Fruit fly (Drosophila melanogaster): Measurements from ENCODE around the gene CG11342.

DNA sequence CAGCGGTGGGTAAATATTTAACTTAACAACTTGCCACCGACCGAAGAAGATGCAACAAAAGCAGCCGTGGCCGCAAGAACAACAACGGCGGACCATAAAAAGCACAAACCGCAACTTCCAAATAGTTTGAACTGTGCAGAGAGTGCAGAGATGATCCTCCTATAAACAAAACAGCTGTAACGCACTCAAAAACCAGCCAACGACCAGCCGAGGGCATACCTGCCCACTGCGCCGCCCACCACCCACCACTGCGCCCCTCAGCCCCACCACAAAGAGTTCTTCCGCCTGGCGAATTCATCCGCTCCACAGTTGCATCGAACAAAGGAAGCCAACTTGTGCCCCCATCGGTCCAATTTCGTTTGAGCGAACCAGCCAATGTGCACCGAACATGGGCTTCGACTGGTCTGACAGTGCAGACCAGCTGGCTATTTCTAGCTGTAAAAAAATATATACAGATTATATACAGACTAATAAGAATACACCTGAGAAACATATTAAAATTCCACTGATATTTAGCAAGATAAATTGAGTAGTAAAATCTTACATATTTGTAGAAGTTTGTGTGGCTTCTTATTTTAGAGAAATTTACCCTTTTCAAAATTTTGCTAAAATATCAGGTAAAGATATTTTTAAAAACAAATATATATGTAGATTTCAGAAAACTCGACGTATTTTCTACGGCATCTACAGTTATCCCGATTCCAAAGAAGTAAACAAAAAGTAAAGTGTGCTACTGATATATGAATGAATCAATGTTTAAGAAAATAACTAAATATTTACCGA, 16.5 kb upstream of the CG11342 start:
- TF ChIP-seq CG12768 (GFP tag; optimal IDR thresholded peaks at IDR 0.05) (no peak), ovo (GFP tag; optimal IDR thresholded peaks at IDR 0.05) (no peak), kay (GFP tag; ENCODE audit: borderline replicate concordance) (no peak), Crg-1 (GFP tag; optimal IDR thresholded peaks at IDR 0.05) (no peak), CG7045 (GFP tag; optimal IDR thresholded peaks at IDR 0.05) (no peak), CG1620 (GFP tag; optimal IDR thresholded peaks at IDR 0.05) (no peak), CG11617 (GFP tag; optimal IDR thresholded peaks at IDR 0.05) (no peak), tj (GFP tag; optimal IDR thresholded peaks at IDR 0.05) (no peak)
